Fruit fly (Drosophila melanogaster) ovary, adult (tissue): ENCODE results near the gene HisRS.

Experiments used
- CG17801 ChIP-seq: fragments of 200-800 bp; optimal IDR thresholded peaks from 2 replicates; lab custom pipeline; 2019; ENCODE audit warnings: missing biosample characterization, mild to moderate bottlenecking, missing genetic modification characterization, moderate library complexity; ENCODE audit not compliant: partially characterized antibody

HisRS gene

dm6 chrX:18537066-18537759 is 22.0 kb downstream of the HisRS start:
- no peak for TF ChIP-seq CG17801

- TF ChIP-seq CG17801 = no peak
Observed at dm6 chrX:18538204-18538864, 23.1 kb downstream of the HisRS start.

- TF ChIP-seq CG17801 = no peak
Observed at dm6 chrX:18540268-18540667, 25.0 kb downstream of the HisRS start.

DNA sequence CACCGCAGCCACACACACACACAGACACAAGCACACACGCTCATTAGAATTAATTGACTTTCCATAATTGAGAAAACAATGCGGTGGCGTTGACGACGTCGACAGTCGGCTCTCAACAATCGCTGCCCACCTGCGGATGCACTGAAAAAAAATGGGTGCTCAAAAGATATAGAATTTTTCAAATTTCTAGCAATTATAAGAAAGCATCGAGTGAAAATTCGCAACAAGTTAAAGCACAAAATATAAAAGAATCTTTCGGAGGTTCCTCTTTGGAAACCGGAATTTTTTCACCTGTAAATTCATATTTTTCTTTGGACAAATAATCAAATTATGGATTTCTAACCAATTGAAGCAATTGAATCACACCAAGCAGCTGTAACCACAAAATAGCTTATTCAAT is 26.7 kb downstream of the HisRS start:
- no peak for TF ChIP-seq CG17801

dm6 chrX:18543328-18543727 is 28.1 kb downstream of the HisRS start:
- TF ChIP-seq CG17801 = no peak

DNA sequence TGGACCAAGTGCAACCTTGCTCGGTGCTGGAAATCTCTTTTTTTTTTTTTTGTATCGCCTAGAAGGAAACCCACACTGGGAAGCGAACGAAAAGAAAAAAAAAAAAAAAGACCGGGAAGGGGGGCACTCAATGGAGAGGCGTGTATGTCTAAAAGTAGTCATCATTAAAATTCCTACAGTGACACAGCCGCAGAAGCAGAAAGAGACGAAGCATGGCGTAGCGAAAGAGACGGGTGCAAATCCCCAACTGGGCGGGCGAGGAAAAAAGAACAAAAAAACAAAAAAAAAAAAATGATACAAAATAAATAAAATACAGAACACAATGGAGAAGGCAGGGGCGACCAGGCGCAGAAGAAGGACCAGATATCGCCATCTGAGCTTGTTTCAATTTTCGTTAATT is 29.5 kb downstream of the HisRS start:
- no peak for TF ChIP-seq CG17801

dm6 chrX:18545157-18545556 is 29.9 kb downstream of the HisRS start:
- no peak for TF ChIP-seq CG17801

DNA sequence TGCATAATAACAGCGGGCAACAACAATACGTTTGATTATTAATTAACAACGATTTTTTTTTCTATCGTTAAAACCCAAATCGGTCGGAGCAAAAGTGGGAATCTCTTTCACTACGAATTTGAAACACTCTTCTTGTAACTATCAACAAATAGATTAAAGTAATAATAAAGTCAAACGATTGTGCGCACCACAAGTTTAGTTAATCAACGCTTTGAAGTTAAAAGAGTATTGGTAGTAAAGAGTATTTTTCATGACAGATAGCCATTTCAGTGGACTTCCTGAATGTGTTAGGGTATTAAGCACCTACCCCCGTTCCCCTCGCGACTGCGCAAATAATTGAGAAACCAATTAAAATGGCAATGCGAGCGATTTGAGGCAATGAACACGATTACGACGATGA is 31.6 kb downstream of the HisRS start:
- TF ChIP-seq CG17801 = peak; percentile 37

DNA sequence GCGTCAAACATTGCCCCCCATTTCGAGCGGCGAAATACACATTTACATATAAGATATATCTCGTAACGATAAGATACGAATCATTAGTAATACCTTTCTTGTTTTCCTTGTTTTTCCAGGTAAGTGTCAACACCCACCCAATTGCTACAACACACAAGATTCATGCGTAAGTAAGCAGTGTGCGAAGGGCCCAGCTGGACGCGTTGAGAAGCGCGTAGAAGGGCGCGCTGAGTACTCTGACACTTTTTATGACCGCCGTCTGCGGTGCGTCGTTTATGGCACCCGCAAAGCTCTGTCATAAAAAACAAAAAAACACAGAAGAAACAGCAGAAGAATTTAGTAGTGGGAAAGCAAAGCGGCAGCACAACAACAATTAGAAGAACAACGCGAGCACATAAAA is 32.5 kb downstream of the HisRS start:
- TF ChIP-seq CG17801 = no peak

DNA sequence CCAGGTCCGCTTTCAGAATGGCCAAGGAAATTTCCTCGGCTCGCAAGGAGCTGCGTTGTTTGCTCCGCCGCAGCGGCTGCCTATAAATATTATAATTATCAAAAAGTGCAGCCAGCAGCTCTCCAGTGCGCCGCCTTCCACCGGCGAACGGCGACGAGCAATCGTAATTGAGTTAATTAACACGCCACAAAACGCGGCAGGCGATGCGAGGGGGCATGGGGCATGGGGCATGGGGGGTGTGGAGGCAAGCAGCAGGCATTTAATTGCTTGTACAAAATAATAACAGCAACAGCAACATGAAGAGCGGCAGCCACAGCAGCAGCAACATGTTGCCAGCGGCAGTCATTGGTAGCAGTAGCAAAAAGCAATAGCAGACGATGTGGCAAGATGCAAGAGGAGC is 35.5 kb downstream of the HisRS start:
- no peak for TF ChIP-seq CG17801

- TF ChIP-seq CG17801 = no peak
Observed at dm6 chrX:18552451-18552850, 37.2 kb downstream of the HisRS start.

dm6 chrX:18554563-18554962 is 39.3 kb downstream of the HisRS start:
- no peak for TF ChIP-seq CG17801

DNA sequence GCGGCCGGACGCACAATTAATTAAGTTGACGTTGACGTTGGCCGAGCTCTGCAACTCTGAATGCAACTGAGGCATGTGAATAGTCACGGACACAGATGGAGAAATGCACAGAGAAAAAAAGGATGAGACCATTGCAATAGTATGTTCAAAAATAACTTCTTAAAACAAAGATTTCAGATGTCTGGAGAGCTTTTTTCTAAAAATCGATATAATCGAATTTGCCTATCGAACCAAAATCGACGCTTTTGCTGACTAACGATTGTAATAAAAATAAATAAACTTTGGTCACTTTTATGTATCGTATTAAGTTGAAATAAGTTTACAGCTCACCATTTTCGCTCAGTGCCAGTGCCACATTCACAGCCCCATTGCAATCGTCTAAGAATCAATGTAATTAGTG is 43.4 kb downstream of the HisRS start:
- no peak for TF ChIP-seq CG17801

- TF ChIP-seq CG17801 = no peak
Observed at dm6 chrX:18560584-18560983, 45.4 kb downstream of the HisRS start.

DNA sequence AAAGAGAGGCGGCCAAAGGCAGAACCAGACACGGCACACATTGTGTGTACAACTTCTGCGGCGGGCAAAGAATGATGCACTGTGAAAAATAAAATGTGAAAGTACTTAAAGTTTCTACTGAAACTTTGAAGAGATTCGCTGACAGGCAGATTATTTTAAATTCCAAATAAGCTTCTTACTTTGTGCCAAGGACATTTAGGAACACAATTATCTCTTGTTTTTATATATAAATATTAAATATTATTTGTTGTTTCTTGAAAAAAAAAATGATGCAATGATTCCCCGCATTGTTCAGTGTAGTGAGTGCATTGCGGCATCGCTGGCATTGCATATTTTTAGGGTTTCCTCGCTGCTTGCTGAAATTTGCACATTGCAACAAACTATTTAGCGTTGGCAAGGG is 49.8 kb downstream of the HisRS start:
- no peak for TF ChIP-seq CG17801

dm6 chrX:18565630-18566319 is 50.5 kb downstream of the HisRS start:
- no peak for TF ChIP-seq CG17801
